Worm (Caenorhabditis elegans) whole organism, L1 larva: ENCODE measurements around the gene T28H10.2.

Experiments used
- C04F5.9 ChIP-seq: sonication (generic microtip); optimal IDR thresholded peaks from 2 replicates; lab custom pipeline; 2016; ENCODE audit warnings: missing genetic modification characterization, missing compliant biosample characterization
- C34B4.2 ChIP-seq: sonication (generic microtip); optimal IDR thresholded peaks from 2 replicates; lab custom pipeline; 2017; ENCODE audit warnings: mild to moderate bottlenecking, missing genetic modification characterization, missing compliant biosample characterization
- Y116A8C.19 ChIP-seq: sonication (generic microtip); optimal IDR thresholded peaks from 2 replicates; lab custom pipeline; 2016; ENCODE audit warnings: missing compliant biosample characterization, missing genetic modification characterization, borderline replicate concordance
- blmp-1 ChIP-seq: fragments of 150-350 bp; optimal IDR thresholded peaks from 2 replicates; lab custom pipeline; 2014; ENCODE audit warnings: missing biosample characterization, missing genetic modification characterization
- ceh-8 ChIP-seq: fragments of 200-800 bp; sonication (Bioruptor generic); optimal IDR thresholded peaks from 2 replicates; lab custom pipeline; 2018; ENCODE audit warnings: mild to moderate bottlenecking, missing genetic modification characterization, moderate library complexity, missing compliant biosample characterization
- ceh-82 ChIP-seq, 3 experiments: fragments of 150-350 bp in 1 of 3; sonication (generic microtip) in 2 of 3; optimal IDR thresholded peaks; 2 replicates each; lab custom pipeline; 2014 to 2017; ENCODE audit warnings: missing biosample characterization in 3 of 3, missing genetic modification characterization in 3 of 3
- ces-1 ChIP-seq: fragments of 150-350 bp; optimal IDR thresholded peaks from 2 replicates; lab custom pipeline; 2014; ENCODE audit warnings: missing biosample characterization, missing genetic modification reagents, missing genetic modification characterization
- dsc-1 ChIP-seq: sonication (generic microtip); optimal IDR thresholded peaks from 2 replicates; lab custom pipeline; 2016; ENCODE audit warnings: mild to moderate bottlenecking, missing genetic modification characterization, missing compliant biosample characterization
- efl-1 ChIP-seq, 4 experiments: fragments of 150-350 bp; optimal IDR thresholded peaks in 3 of 4; peaks in 1 of 4; 1 replicate in 1 of 4; 2 replicates in 3 of 4; lab custom pipeline; 2014; ENCODE audit warnings: missing biosample characterization in 2 of 4, missing genetic modification characterization in 2 of 4, missing genetic modification reagents in 2 of 4
- efl-3 ChIP-seq: fragments of 200-800 bp; sonication (Bioruptor generic); optimal IDR thresholded peaks from 2 replicates; lab custom pipeline; 2018; ENCODE audit warnings: mild to moderate bottlenecking, missing genetic modification characterization, missing compliant biosample characterization
- egl-13 ChIP-seq: sonication (generic microtip); optimal IDR thresholded peaks from 2 replicates; lab custom pipeline; 2016; ENCODE audit warnings: missing genotype, missing genetic modification reagents, missing genetic modification characterization, missing compliant biosample characterization
- egl-27 ChIP-seq, 2 experiments: fragments of 150-350 bp in 1 of 2; sonication (generic microtip); optimal IDR thresholded peaks; 3 replicates each; lab custom pipeline; 2017 to 2018; ENCODE audit warnings: missing biosample characterization in 2 of 2, missing genetic modification characterization in 2 of 2, missing genetic modification reagents in 2 of 2
- elt-2 ChIP-seq: sonication (generic microtip); optimal IDR thresholded peaks from 2 replicates; lab custom pipeline; 2016; ENCODE audit warnings: missing genetic modification characterization, mild to moderate bottlenecking, inconsistent platforms, missing compliant biosample characterization, missing genetic modification reagents
- elt-3 ChIP-seq, 6 experiments: fragments of 150-350 bp in 1 of 6; sonication (generic microtip); optimal IDR thresholded peaks; 2 replicates each; lab custom pipeline; 2017 to 2018; ENCODE audit warnings: missing biosample characterization in 6 of 6, missing genetic modification characterization in 6 of 6, inconsistent platforms in 1 of 6
- ets-5 ChIP-seq: fragments of 200-800 bp; sonication (Bioruptor generic); IDR thresholded peaks from 2 replicates; pipeline ENCODE4 v1.3.6; 2022; ENCODE audit warnings: missing genetic modification characterization, missing compliant biosample characterization
- fkh-8 ChIP-seq: sonication (generic microtip); optimal IDR thresholded peaks from 2 replicates; lab custom pipeline; 2016; ENCODE audit warnings: mild to moderate bottlenecking, missing genetic modification characterization, missing compliant biosample characterization
- grh-1 ChIP-seq: fragments of 200-800 bp; sonication (Bioruptor generic); IDR thresholded peaks from 2 replicates; pipeline ENCODE4 v1.3.6; 2022; ENCODE audit warnings: missing genetic modification reagents, missing genetic modification characterization, missing compliant biosample characterization
- hlh-4 ChIP-seq: sonication (generic microtip); optimal IDR thresholded peaks from 2 replicates; lab custom pipeline; 2016; ENCODE audit warnings: mild to moderate bottlenecking, missing genetic modification characterization, missing compliant biosample characterization
- irx-1 ChIP-seq: sonication (generic microtip); optimal IDR thresholded peaks from 2 replicates; lab custom pipeline; 2016; ENCODE audit warnings: missing genetic modification characterization, missing compliant biosample characterization
- isw-1 ChIP-seq: fragments of 200-800 bp; sonication (Bioruptor generic); IDR thresholded peaks from 2 replicates; pipeline ENCODE4 v1.3.6; 2022; ENCODE audit warnings: missing genetic modification characterization, missing compliant biosample characterization
- lin-13 ChIP-seq: fragments of 150-350 bp; optimal IDR thresholded peaks from 2 replicates; lab custom pipeline; 2014; ENCODE audit warnings: missing biosample characterization, missing genetic modification reagents, missing genetic modification characterization
- lin-14 ChIP-seq: fragments of 200-800 bp; sonication (Bioruptor generic); optimal IDR thresholded peaks from 2 replicates; lab custom pipeline; 2018; ENCODE audit warnings: mild to moderate bottlenecking, missing genetic modification characterization, moderate library complexity, missing compliant biosample characterization
- lin-35 ChIP-seq, 2 experiments: fragments of 150-350 bp; optimal IDR thresholded peaks; 2 replicates each; lab custom pipeline; 2014; ENCODE audit warnings: missing biosample characterization in 2 of 2, missing genetic modification characterization in 2 of 2, missing genetic modification reagents in 2 of 2
- lsy-2 ChIP-seq, 2 experiments: fragments of 150-350 bp; optimal IDR thresholded peaks; 2 replicates each; lab custom pipeline; 2014; ENCODE audit warnings: missing biosample characterization in 2 of 2, missing genetic modification characterization in 2 of 2
- mdl-1 ChIP-seq, 2 experiments: fragments of 150-350 bp; optimal IDR thresholded peaks; 2 replicates each; lab custom pipeline; 2014 to 2017; ENCODE audit warnings: missing biosample characterization in 2 of 2, missing genetic modification characterization in 2 of 2, inconsistent platforms in 1 of 2
- mef-2 ChIP-seq: fragments of 150-350 bp; optimal IDR thresholded peaks from 2 replicates; lab custom pipeline; 2014; ENCODE audit warnings: missing biosample characterization, missing genetic modification characterization
- mep-1 ChIP-seq: fragments of 150-350 bp; optimal IDR thresholded peaks from 2 replicates; lab custom pipeline; 2014; ENCODE audit warnings: missing biosample characterization, missing genetic modification characterization
- nhr-12 ChIP-seq: sonication (generic microtip); optimal IDR thresholded peaks from 2 replicates; lab custom pipeline; 2017; ENCODE audit warnings: missing biosample characterization, missing genetic modification characterization
- nhr-19 ChIP-seq: fragments of 200-800 bp; sonication (Bioruptor generic); conservative IDR thresholded peaks from 2 replicates; pipeline ENCODE4 v1.3.6; 2022; ENCODE audit warnings: missing genetic modification characterization, missing compliant biosample characterization
- nhr-20 ChIP-seq: sonication (generic microtip); optimal IDR thresholded peaks from 2 replicates; lab custom pipeline; 2016; ENCODE audit warnings: mild to moderate bottlenecking, missing genetic modification characterization, missing compliant biosample characterization
- nhr-47 ChIP-seq: sonication (generic microtip); optimal IDR thresholded peaks from 2 replicates; lab custom pipeline; 2016; ENCODE audit warnings: mild to moderate bottlenecking, missing genetic modification characterization, moderate library complexity, missing compliant biosample characterization
- nhr-71 ChIP-seq: sonication (generic microtip); optimal IDR thresholded peaks from 2 replicates; lab custom pipeline; 2016; ENCODE audit warnings: mild to moderate bottlenecking, missing genetic modification characterization, moderate library complexity, missing compliant biosample characterization
- nhr-76 ChIP-seq: sonication (generic microtip); optimal IDR thresholded peaks from 2 replicates; lab custom pipeline; 2017; ENCODE audit warnings: missing biosample characterization, missing genetic modification characterization
- nhr-77 ChIP-seq: fragments of 150-350 bp; optimal IDR thresholded peaks from 2 replicates; lab custom pipeline; 2014; ENCODE audit warnings: missing biosample characterization, missing genetic modification characterization
- nhr-85 ChIP-seq: sonication (generic microtip); peaks from one replicate; lab custom pipeline; 2016; ENCODE audit warnings: missing genetic modification characterization, inconsistent platforms, missing compliant biosample characterization
- pag-3 ChIP-seq: sonication (generic microtip); optimal IDR thresholded peaks from 2 replicates; lab custom pipeline; 2017; ENCODE audit warnings: missing genetic modification characterization, mild to moderate bottlenecking, missing compliant biosample characterization, antibody characterized with exemption, borderline replicate concordance; ENCODE audit not compliant: insufficient read depth
- pax-3 ChIP-seq: fragments of 200-800 bp; sonication (Bioruptor generic); optimal IDR thresholded peaks from 2 replicates; lab custom pipeline; 2018; ENCODE audit warnings: mild to moderate bottlenecking, missing genetic modification characterization, moderate library complexity, missing compliant biosample characterization
- skn-1 ChIP-seq: fragments of 150-350 bp; optimal IDR thresholded peaks from 2 replicates; lab custom pipeline; 2014; ENCODE audit warnings: missing biosample characterization, missing genetic modification characterization
- snpc-4 ChIP-seq: fragments of 150-350 bp; optimal IDR thresholded peaks from 2 replicates; lab custom pipeline; 2014; ENCODE audit warnings: missing biosample characterization, missing genetic modification characterization
- snu-23 ChIP-seq: sonication (generic microtip); optimal IDR thresholded peaks from 2 replicates; lab custom pipeline; 2016; ENCODE audit warnings: missing genetic modification characterization, missing compliant biosample characterization
- tbx-2 ChIP-seq: sonication (generic microtip); optimal IDR thresholded peaks from 2 replicates; lab custom pipeline; 2016; ENCODE audit warnings: missing genetic modification characterization, missing compliant biosample characterization
- tlp-1 ChIP-seq: fragments of 150-350 bp; optimal IDR thresholded peaks from 2 replicates; lab custom pipeline; 2014; ENCODE audit warnings: missing biosample characterization, missing genetic modification characterization
- unc-130 ChIP-seq: fragments of 150-350 bp; optimal IDR thresholded peaks from 2 replicates; lab custom pipeline; 2017; ENCODE audit warnings: missing biosample characterization, missing genetic modification characterization, inconsistent platforms
- unc-30 ChIP-seq: sonication (generic microtip); optimal IDR thresholded peaks from 2 replicates; lab custom pipeline; 2017; ENCODE audit warnings: missing biosample characterization, missing genetic modification characterization
- vab-15 ChIP-seq: sonication (generic microtip); optimal IDR thresholded peaks from 2 replicates; lab custom pipeline; 2017; ENCODE audit warnings: missing genotype, mild to moderate bottlenecking, missing genetic modification characterization, missing compliant biosample characterization
- xbp-1 ChIP-seq: sonication (generic microtip); optimal IDR thresholded peaks from 2 replicates; lab custom pipeline; 2016; ENCODE audit warnings: missing genetic modification characterization, missing compliant biosample characterization
- ztf-4 ChIP-seq: fragments of 150-350 bp; optimal IDR thresholded peaks from 2 replicates; lab custom pipeline; 2014; ENCODE audit warnings: missing biosample characterization, missing genetic modification characterization

The T28H10.2 gene

ce11 chrV:12554172-12555031 is 41.7 kb upstream of the T28H10.2 start (continued):
- peak; percentile 38 for TF ChIP-seq nhr-47
- TF ChIP-seq unc-30: no peak
- no peak for TF ChIP-seq ets-5 (GFP tag; lab: Robert Waterston, UW)
- no peak for TF ChIP-seq irx-1
- no peak for TF ChIP-seq egl-27 (tag; optimal IDR thresholded peaks at IDR 0.05; lab: Kevin White, UChicago)
- no peak for TF ChIP-seq skn-1 (tag; lab: Kevin White, UChicago)
- no peak for TF ChIP-seq ceh-82 (tag; optimal IDR thresholded peaks at IDR 0.05; lab: Kevin White, UChicago)
- no peak for TF ChIP-seq nhr-77
- no peak for TF ChIP-seq lin-13 (GFP tag; lab: Kevin White, UChicago)
- TF ChIP-seq vab-15 (tag; lab: Kevin White, UChicago): peak; percentile 16
- no peak for TF ChIP-seq nhr-76 (tag; lab: Kevin White, UChicago)
- TF ChIP-seq mep-1: peak; percentile 20
- TF ChIP-seq snpc-4 (tag; lab: Kevin White, UChicago): no peak
- TF ChIP-seq lin-14 (GFP tag; lab: Kevin White, UChicago): peak; percentile 84
- no peak for TF ChIP-seq isw-1
- TF ChIP-seq C04F5.9 (tag; lab: Kevin White, UChicago): no peak
- TF ChIP-seq lsy-2 (tag; optimal IDR thresholded peaks at IDR 0.05; lab: Kevin White, UChicago): peak; percentile 7 to 56
- no peak for TF ChIP-seq C34B4.2 (tag; lab: Kevin White, UChicago)
- TF ChIP-seq lin-35 (GFP tag; optimal IDR thresholded peaks at IDR 0.05; lab: Kevin White, UChicago): peak in 1 of 2 experiments; percentile 24
- TF ChIP-seq hlh-4 (tag; lab: Kevin White, UChicago): no peak
- TF ChIP-seq ceh-8 (GFP tag; lab: Kevin White, UChicago): no peak
- TF ChIP-seq ztf-4: peak; percentile 28
- TF ChIP-seq nhr-71 (tag; lab: Kevin White, UChicago): peak; percentile 74
- peak; percentile 51; the same call in 1 of the 2 replicates for TF ChIP-seq grh-1 (GFP tag; lab: Robert Waterston, UW)
- TF ChIP-seq nhr-85: peak; percentile 98
- no peak for TF ChIP-seq pag-3 (tag; lab: Kevin White, UChicago)
- no peak for TF ChIP-seq xbp-1 (tag; lab: Kevin White, UChicago)
- TF ChIP-seq nhr-12: no peak
- TF ChIP-seq nhr-19 (GFP tag; lab: Robert Waterston, UW): peak; percentile 54
- no peak for TF ChIP-seq mef-2 (tag; lab: Kevin White, UChicago)
- TF ChIP-seq egl-13 (tag; lab: Kevin White, UChicago): no peak
- TF ChIP-seq efl-3: no peak
- no peak for TF ChIP-seq Y116A8C.19 (tag; lab: Kevin White, UChicago)
- TF ChIP-seq, all 84 proteins: peak for 22

ce11 chrV:12553286-12553725 is 40.6 kb upstream of the T28H10.2 start:
- TF ChIP-seq mdl-1 (tag; optimal IDR thresholded peaks at IDR 0.05; lab: Kevin White, UChicago) (peak in 1 of 2 experiments; percentile 63), efl-1 (optimal IDR thresholded peaks at IDR 0.05; lab: Kevin White, UChicago) (no peak), efl-1 (GFP tag; optimal IDR thresholded peaks at IDR 0.05 in 1 of 2; lab: Kevin White, UChicago) (peak in 1 of 2 experiments; percentile 1), elt-3 (tag; optimal IDR thresholded peaks at IDR 0.05; lab: Kevin White, UChicago) (peak in 5 of 6 experiments; percentile 51 to 98 (median 60)), elt-2 (no peak), nhr-19 (GFP tag; lab: Robert Waterston, UW) (peak; percentile 46), tlp-1 (no peak), nhr-20 (tag; lab: Kevin White, UChicago) (peak; percentile 60), snu-23 (GFP tag; lab: Kevin White, UChicago) (peak; percentile 40), fkh-8 (tag; lab: Kevin White, UChicago) (peak; percentile 14), ces-1 (GFP tag; lab: Kevin White, UChicago) (no peak), lin-14 (GFP tag; lab: Kevin White, UChicago) (peak; percentile 64), dsc-1 (tag; lab: Kevin White, UChicago) (peak; percentile 60), grh-1 (GFP tag; lab: Robert Waterston, UW) (no peak; the same call in 1 of the 2 replicates), nhr-47 (peak; percentile 43), nhr-85 (peak; percentile 94), pax-3 (tag; lab: Kevin White, UChicago) (peak; percentile 55), unc-130 (tag; lab: Kevin White, UChicago) (peak; percentile 47), nhr-71 (tag; lab: Kevin White, UChicago) (peak; percentile 64), blmp-1 (tag; lab: Kevin White, UChicago) (peak; percentile 59), tbx-2 (tag; lab: Kevin White, UChicago) (peak; percentile 30)
